Fruit fly (Drosophila melanogaster) S2 (cell line): ENCODE data around the gene Rpt6.

ENCODE experiments used
- CG8478 ChIP-seq: fragments of >200 bp; optimal IDR thresholded peaks from 2 replicates; lab custom pipeline; 2018
- CTCF ChIP-seq, 2 experiments: fragments of >200 bp; optimal IDR thresholded peaks; 2 replicates each; lab custom pipeline; 2018

- TF ChIP-seq CG8478 (lab: Kevin White, UChicago), result no peak
- no peak for TF ChIP-seq CTCF (optimal IDR thresholded peaks at IDR 0.05; lab: Kevin White, UChicago)
Measured at dm6 chrX:21319202-21319772, 3.4 kb downstream of the Rpt6 start, which contains the start of the genes SLIRP1 and anox.
